Fruit fly (Drosophila melanogaster) whole organism, adult: Measurements from ENCODE around the gene Hrb98DE.

Experiments used
- CG11617 ChIP-seq: fragments of 200-800 bp; sonication (Bioruptor generic); optimal IDR thresholded peaks from 2 replicates; lab custom pipeline; 2017; ENCODE audit warnings: mild to moderate bottlenecking, missing biosample characterization, missing genetic modification reagents, missing genetic modification characterization
- CG12768 ChIP-seq: fragments of 200-800 bp; sonication (Bioruptor generic); optimal IDR thresholded peaks from 2 replicates; lab custom pipeline; 2017; ENCODE audit warnings: missing biosample characterization, missing genetic modification characterization, mild to moderate bottlenecking, moderate library complexity, missing genetic modification reagents
- CG14711 ChIP-seq: fragments of 200-800 bp; sonication (Bioruptor generic); optimal IDR thresholded peaks from 2 replicates; lab custom pipeline; 2018; ENCODE audit warnings: missing biosample characterization, mild to moderate bottlenecking, missing genetic modification characterization, moderate library complexity
- CG1620 ChIP-seq: fragments of 200-800 bp; sonication (Bioruptor generic); optimal IDR thresholded peaks from 2 replicates; lab custom pipeline; 2016; ENCODE audit warnings: missing biosample characterization, missing genetic modification characterization
- CG33017 ChIP-seq: fragments of 200-800 bp; sonication (Bioruptor generic); optimal IDR thresholded peaks from 2 replicates; lab custom pipeline; 2018; ENCODE audit warnings: missing biosample characterization, mild to moderate bottlenecking, missing genetic modification characterization, moderate library complexity
- CG5204 ChIP-seq: fragments of 200-800 bp; sonication (Bioruptor generic); optimal IDR thresholded peaks from 2 replicates; lab custom pipeline; 2016; ENCODE audit warnings: missing biosample characterization, missing genetic modification characterization
- CG7045 ChIP-seq: fragments of 200-800 bp; sonication (Bioruptor generic); optimal IDR thresholded peaks from 2 replicates; lab custom pipeline; 2017; ENCODE audit warnings: missing biosample characterization, mild to moderate bottlenecking, missing genetic modification characterization
- CG7101 ChIP-seq: fragments of 200-800 bp; sonication (Bioruptor generic); optimal IDR thresholded peaks from 2 replicates; lab custom pipeline; 2018; ENCODE audit warnings: missing biosample characterization, mild to moderate bottlenecking, missing genetic modification characterization, moderate library complexity
- Clk ChIP-seq: fragments of 200-800 bp; sonication (Bioruptor generic); optimal IDR thresholded peaks from 2 replicates; lab custom pipeline; 2017; ENCODE audit warnings: missing biosample characterization, missing genetic modification characterization
- Crg-1 ChIP-seq: fragments of 200-800 bp; sonication (Bioruptor generic); optimal IDR thresholded peaks from 2 replicates; lab custom pipeline; 2016; ENCODE audit warnings: missing biosample characterization, missing genetic modification characterization
- Hr96 ChIP-seq: fragments of 200-800 bp; sonication (Bioruptor generic); optimal IDR thresholded peaks from 2 replicates; lab custom pipeline; 2016; ENCODE audit warnings: missing biosample characterization, missing genetic modification characterization
- Mnt ChIP-seq: fragments of 200-800 bp; sonication (Bioruptor generic); optimal IDR thresholded peaks from 2 replicates; lab custom pipeline; 2016; ENCODE audit warnings: missing biosample characterization, mild to moderate bottlenecking, missing genetic modification characterization
- bab1 ChIP-seq: fragments of 200-800 bp; sonication (Bioruptor generic); optimal IDR thresholded peaks from 3 replicates; lab custom pipeline; 2019; ENCODE audit warnings: missing biosample characterization, mild to moderate bottlenecking, missing genetic modification characterization, moderate library complexity
- cic ChIP-seq: fragments of 200-800 bp; sonication (Bioruptor generic); optimal IDR thresholded peaks from 2 replicates; lab custom pipeline; 2017; ENCODE audit warnings: missing biosample characterization, mild to moderate bottlenecking, missing genetic modification characterization, moderate library complexity
- cnc ChIP-seq, 2 experiments: fragments of >200 bp; optimal IDR thresholded peaks; 2 replicates each; lab custom pipeline; 2017
- kay ChIP-seq: fragments of 200-800 bp; sonication (Bioruptor generic); peaks from one replicate; lab custom pipeline; 2016; ENCODE audit warnings: missing biosample characterization, missing genetic modification characterization, borderline replicate concordance
- ovo ChIP-seq: fragments of 200-800 bp; sonication (Bioruptor generic); optimal IDR thresholded peaks from 2 replicates; lab custom pipeline; 2016; ENCODE audit warnings: missing biosample characterization, missing genetic modification characterization
- pad ChIP-seq: fragments of 200-800 bp; sonication (Bioruptor generic); optimal IDR thresholded peaks from 3 replicates; lab custom pipeline; 2017; ENCODE audit warnings: missing biosample characterization, missing genetic modification characterization, mild to moderate bottlenecking, moderate library complexity, missing genetic modification reagents
- tj ChIP-seq: fragments of 200-800 bp; sonication (Bioruptor generic); optimal IDR thresholded peaks from 3 replicates; lab custom pipeline; 2017; ENCODE audit warnings: missing biosample characterization, mild to moderate bottlenecking, missing genetic modification characterization, moderate library complexity
- toe ChIP-seq: fragments of 200-800 bp; sonication (Bioruptor generic); optimal IDR thresholded peaks from 2 replicates; lab custom pipeline; 2016; ENCODE audit warnings: missing biosample characterization, missing genetic modification characterization

Gene Hrb98DE

dm6 chr3R:28584237-28584834 lies 15.3 kb upstream of the Hrb98DE start:
- TF ChIP-seq kay (GFP tag; lab: Kevin White, UChicago) (no peak), CG7101 (tag; lab: Kevin White, UChicago) (no peak), CG11617 (GFP tag; lab: Kevin White, UChicago) (no peak), CG33017 (no peak), CG7045 (GFP tag; lab: Kevin White, UChicago) (no peak), pad (GFP tag; lab: Kevin White, UChicago) (no peak), bab1 (GFP tag; lab: Kevin White, UChicago) (no peak), tj (GFP tag; lab: Kevin White, UChicago) (no peak), toe (GFP tag; lab: Kevin White, UChicago) (no peak), CG14711 (no peak), CG5204 (GFP tag; lab: Kevin White, UChicago) (no peak), Hr96 (GFP tag; lab: Kevin White, UChicago) (no peak), Clk (GFP tag; lab: Kevin White, UChicago) (no peak), CG1620 (no peak), cnc (optimal IDR thresholded peaks at IDR 0.05; lab: Kevin White, UChicago) (no peak), CG12768 (no peak), Crg-1 (no peak), ovo (GFP tag; lab: Kevin White, UChicago) (no peak), cic (GFP tag; lab: Kevin White, UChicago) (no peak), Mnt (GFP tag; lab: Kevin White, UChicago) (no peak)

dm6 chr3R:28585076-28585821 lies 14.4 kb upstream of the Hrb98DE start, which contains the start of gene fkh:
Gene fkh, minus strand, starts transcription at chr3R:28585264.
- TF ChIP-seq cnc (optimal IDR thresholded peaks at IDR 0.05; lab: Kevin White, UChicago) (no peak), CG12768 (peak; percentile 99), cic (GFP tag; lab: Kevin White, UChicago) (peak; percentile 98), pad (GFP tag; lab: Kevin White, UChicago) (peak; percentile 92), CG7045 (GFP tag; lab: Kevin White, UChicago) (peak; percentile 98), CG5204 (GFP tag; lab: Kevin White, UChicago) (peak; percentile 92), CG11617 (GFP tag; lab: Kevin White, UChicago) (peak; percentile 97), CG14711 (peak; percentile 82), CG1620 (peak; percentile 96), Crg-1 (peak; percentile 100), CG33017 (peak; percentile 88), ovo (GFP tag; lab: Kevin White, UChicago) (peak; percentile 99), tj (GFP tag; lab: Kevin White, UChicago) (peak; percentile 79), Mnt (GFP tag; lab: Kevin White, UChicago) (peak; percentile 97), toe (GFP tag; lab: Kevin White, UChicago) (peak; percentile 87), bab1 (GFP tag; lab: Kevin White, UChicago) (no peak), Hr96 (GFP tag; lab: Kevin White, UChicago) (peak; percentile 96), Clk (GFP tag; lab: Kevin White, UChicago) (peak; percentile 97), kay (GFP tag; lab: Kevin White, UChicago) (peak; percentile 92), CG7101 (tag; lab: Kevin White, UChicago) (peak; percentile 91)

- TF ChIP-seq CG1620 (no peak), Crg-1 (no peak), CG12768 (no peak), toe (GFP tag; lab: Kevin White, UChicago) (no peak), CG11617 (GFP tag; lab: Kevin White, UChicago) (no peak), CG7045 (GFP tag; lab: Kevin White, UChicago) (no peak), cic (GFP tag; lab: Kevin White, UChicago) (no peak), tj (GFP tag; lab: Kevin White, UChicago) (no peak)
Observed at dm6 chr3R:28586224-28586623, 13.4 kb upstream of the Hrb98DE start.

dm6 chr3R:28586943-28587342 lies 12.7 kb upstream of the Hrb98DE start:
- TF ChIP-seq pad (GFP tag; lab: Kevin White, UChicago) (peak; percentile 12), Clk (GFP tag; lab: Kevin White, UChicago) (no peak), Hr96 (GFP tag; lab: Kevin White, UChicago) (no peak), CG5204 (GFP tag; lab: Kevin White, UChicago) (no peak), toe (GFP tag; lab: Kevin White, UChicago) (no peak), CG11617 (GFP tag; lab: Kevin White, UChicago) (peak; percentile 33), CG14711 (no peak), kay (GFP tag; lab: Kevin White, UChicago) (peak; percentile 90), CG33017 (no peak), cic (GFP tag; lab: Kevin White, UChicago) (no peak), cnc (optimal IDR thresholded peaks at IDR 0.05; lab: Kevin White, UChicago) (no peak), CG12768 (peak; percentile 23), Crg-1 (peak; percentile 65), CG7101 (tag; lab: Kevin White, UChicago) (peak; percentile 12), CG7045 (GFP tag; lab: Kevin White, UChicago) (peak; percentile 53), CG1620 (peak; percentile 30), Mnt (GFP tag; lab: Kevin White, UChicago) (peak; percentile 9), ovo (GFP tag; lab: Kevin White, UChicago) (peak; percentile 29)

dm6 chr3R:28588395-28589050 lies 11.1 kb upstream of the Hrb98DE start:
- TF ChIP-seq tj (GFP tag; lab: Kevin White, UChicago), result no peak
- no peak for TF ChIP-seq CG7045 (GFP tag; lab: Kevin White, UChicago)
- TF ChIP-seq Crg-1, result no peak
- TF ChIP-seq CG12768, result no peak
- TF ChIP-seq CG33017, result no peak
- no peak for TF ChIP-seq cnc (optimal IDR thresholded peaks at IDR 0.05; lab: Kevin White, UChicago)
- no peak for TF ChIP-seq cic (GFP tag; lab: Kevin White, UChicago)
- TF ChIP-seq toe (GFP tag; lab: Kevin White, UChicago), result no peak
- no peak for TF ChIP-seq pad (GFP tag; lab: Kevin White, UChicago)
- TF ChIP-seq Clk (GFP tag; lab: Kevin White, UChicago), result no peak
- TF ChIP-seq CG14711, result no peak
- TF ChIP-seq bab1 (GFP tag; lab: Kevin White, UChicago), result no peak
- TF ChIP-seq kay (GFP tag; lab: Kevin White, UChicago), result no peak
- no peak for TF ChIP-seq ovo (GFP tag; lab: Kevin White, UChicago)
- no peak for TF ChIP-seq Mnt (GFP tag; lab: Kevin White, UChicago)
- no peak for TF ChIP-seq Hr96 (GFP tag; lab: Kevin White, UChicago)
- TF ChIP-seq CG5204 (GFP tag; lab: Kevin White, UChicago), result no peak
- TF ChIP-seq CG1620, result no peak
